Fruit fly (Drosophila melanogaster) whole organism, adult: ENCODE measurements around the gene CG1077.

Experiments
- CG11617 ChIP-seq: fragments of 200-800 bp; sonication (Bioruptor generic); optimal IDR thresholded peaks from 2 replicates; lab custom pipeline; 2017; ENCODE audit warnings: mild to moderate bottlenecking, missing biosample characterization, missing genetic modification reagents, missing genetic modification characterization
- CG12768 ChIP-seq: fragments of 200-800 bp; sonication (Bioruptor generic); optimal IDR thresholded peaks from 2 replicates; lab custom pipeline; 2017; ENCODE audit warnings: missing biosample characterization, missing genetic modification characterization, mild to moderate bottlenecking, moderate library complexity, missing genetic modification reagents
- CG14711 ChIP-seq: fragments of 200-800 bp; sonication (Bioruptor generic); optimal IDR thresholded peaks from 2 replicates; lab custom pipeline; 2018; ENCODE audit warnings: missing biosample characterization, mild to moderate bottlenecking, missing genetic modification characterization, moderate library complexity
- CG1620 ChIP-seq: fragments of 200-800 bp; sonication (Bioruptor generic); optimal IDR thresholded peaks from 2 replicates; lab custom pipeline; 2016; ENCODE audit warnings: missing biosample characterization, missing genetic modification characterization
- CG33017 ChIP-seq: fragments of 200-800 bp; sonication (Bioruptor generic); optimal IDR thresholded peaks from 2 replicates; lab custom pipeline; 2018; ENCODE audit warnings: missing biosample characterization, mild to moderate bottlenecking, missing genetic modification characterization, moderate library complexity
- CG5204 ChIP-seq: fragments of 200-800 bp; sonication (Bioruptor generic); optimal IDR thresholded peaks from 2 replicates; lab custom pipeline; 2016; ENCODE audit warnings: missing biosample characterization, missing genetic modification characterization
- CG7045 ChIP-seq: fragments of 200-800 bp; sonication (Bioruptor generic); optimal IDR thresholded peaks from 2 replicates; lab custom pipeline; 2017; ENCODE audit warnings: missing biosample characterization, mild to moderate bottlenecking, missing genetic modification characterization
- CG7101 ChIP-seq: fragments of 200-800 bp; sonication (Bioruptor generic); optimal IDR thresholded peaks from 2 replicates; lab custom pipeline; 2018; ENCODE audit warnings: missing biosample characterization, mild to moderate bottlenecking, missing genetic modification characterization, moderate library complexity
- Clk ChIP-seq: fragments of 200-800 bp; sonication (Bioruptor generic); optimal IDR thresholded peaks from 2 replicates; lab custom pipeline; 2017; ENCODE audit warnings: missing biosample characterization, missing genetic modification characterization
- Crg-1 ChIP-seq: fragments of 200-800 bp; sonication (Bioruptor generic); optimal IDR thresholded peaks from 2 replicates; lab custom pipeline; 2016; ENCODE audit warnings: missing biosample characterization, missing genetic modification characterization
- Hr96 ChIP-seq: fragments of 200-800 bp; sonication (Bioruptor generic); optimal IDR thresholded peaks from 2 replicates; lab custom pipeline; 2016; ENCODE audit warnings: missing biosample characterization, missing genetic modification characterization
- Mnt ChIP-seq: fragments of 200-800 bp; sonication (Bioruptor generic); optimal IDR thresholded peaks from 2 replicates; lab custom pipeline; 2016; ENCODE audit warnings: missing biosample characterization, mild to moderate bottlenecking, missing genetic modification characterization
- bab1 ChIP-seq: fragments of 200-800 bp; sonication (Bioruptor generic); optimal IDR thresholded peaks from 3 replicates; lab custom pipeline; 2019; ENCODE audit warnings: missing biosample characterization, mild to moderate bottlenecking, missing genetic modification characterization, moderate library complexity
- cic ChIP-seq: fragments of 200-800 bp; sonication (Bioruptor generic); optimal IDR thresholded peaks from 2 replicates; lab custom pipeline; 2017; ENCODE audit warnings: missing biosample characterization, mild to moderate bottlenecking, missing genetic modification characterization, moderate library complexity
- cnc ChIP-seq, 2 experiments: fragments of >200 bp; optimal IDR thresholded peaks; 2 replicates each; lab custom pipeline; 2017
- kay ChIP-seq: fragments of 200-800 bp; sonication (Bioruptor generic); peaks from one replicate; lab custom pipeline; 2016; ENCODE audit warnings: missing biosample characterization, missing genetic modification characterization, borderline replicate concordance
- ovo ChIP-seq: fragments of 200-800 bp; sonication (Bioruptor generic); optimal IDR thresholded peaks from 2 replicates; lab custom pipeline; 2016; ENCODE audit warnings: missing biosample characterization, missing genetic modification characterization
- pad ChIP-seq: fragments of 200-800 bp; sonication (Bioruptor generic); optimal IDR thresholded peaks from 3 replicates; lab custom pipeline; 2017; ENCODE audit warnings: missing biosample characterization, missing genetic modification characterization, mild to moderate bottlenecking, moderate library complexity, missing genetic modification reagents
- tj ChIP-seq: fragments of 200-800 bp; sonication (Bioruptor generic); optimal IDR thresholded peaks from 3 replicates; lab custom pipeline; 2017; ENCODE audit warnings: missing biosample characterization, mild to moderate bottlenecking, missing genetic modification characterization, moderate library complexity
- toe ChIP-seq: fragments of 200-800 bp; sonication (Bioruptor generic); optimal IDR thresholded peaks from 2 replicates; lab custom pipeline; 2016; ENCODE audit warnings: missing biosample characterization, missing genetic modification characterization

The CG1077 gene

DNA sequence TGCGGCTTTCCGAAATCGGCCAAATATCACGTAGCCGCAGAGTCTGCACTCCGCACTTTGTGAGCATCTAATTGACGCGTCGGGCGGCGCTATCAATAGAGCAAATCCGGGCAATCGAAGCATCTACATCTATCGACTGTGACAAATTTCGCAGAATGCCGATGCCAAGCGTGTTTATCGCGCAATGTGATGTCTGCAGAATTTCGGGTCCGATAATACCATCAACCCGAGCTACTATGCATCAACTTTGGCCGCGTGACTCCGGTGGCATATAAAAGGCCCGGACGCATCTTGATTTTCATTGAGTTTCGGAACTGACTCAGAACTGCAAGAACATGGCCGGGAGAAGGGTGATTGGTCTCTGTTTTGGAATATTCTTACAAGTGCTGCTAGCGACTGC, at the start of gene CG1077:
Gene CG1077 (plus strand): TSS at position 301 of the 400 bp plus-strand sequence.
- TF ChIP-seq cnc (optimal IDR thresholded peaks at IDR 0.05; lab: Kevin White, UChicago) (no peak), CG7101 (no peak), kay (GFP tag; lab: Kevin White, UChicago) (no peak), CG7045 (no peak), ovo (no peak), bab1 (GFP tag; lab: Kevin White, UChicago) (no peak), Mnt (GFP tag; lab: Kevin White, UChicago) (no peak), toe (no peak)

dm6 chr3R:6122292-6122691, 45.0 kb upstream of the CG1077 start, which contains the start of gene Vha14-2:
Gene Vha14-2, plus strand, starts transcription at chr3R:6122592.
- TF ChIP-seq Crg-1 (GFP tag; lab: Kevin White, UChicago) (no peak), CG7045 (no peak), tj (GFP tag; lab: Kevin White, UChicago) (no peak), CG5204 (GFP tag; lab: Kevin White, UChicago) (no peak), bab1 (GFP tag; lab: Kevin White, UChicago) (no peak), ovo (no peak), Hr96 (GFP tag; lab: Kevin White, UChicago) (no peak), kay (GFP tag; lab: Kevin White, UChicago) (no peak), CG12768 (GFP tag; lab: Kevin White, UChicago) (no peak), CG11617 (GFP tag; lab: Kevin White, UChicago) (no peak), toe (no peak), pad (GFP tag; lab: Kevin White, UChicago) (no peak), CG1620 (GFP tag; lab: Kevin White, UChicago) (no peak), Mnt (GFP tag; lab: Kevin White, UChicago) (no peak), CG33017 (tag; lab: Kevin White, UChicago) (no peak), cnc (optimal IDR thresholded peaks at IDR 0.05; lab: Kevin White, UChicago) (no peak), Clk (GFP tag; lab: Kevin White, UChicago) (no peak)

DNA sequence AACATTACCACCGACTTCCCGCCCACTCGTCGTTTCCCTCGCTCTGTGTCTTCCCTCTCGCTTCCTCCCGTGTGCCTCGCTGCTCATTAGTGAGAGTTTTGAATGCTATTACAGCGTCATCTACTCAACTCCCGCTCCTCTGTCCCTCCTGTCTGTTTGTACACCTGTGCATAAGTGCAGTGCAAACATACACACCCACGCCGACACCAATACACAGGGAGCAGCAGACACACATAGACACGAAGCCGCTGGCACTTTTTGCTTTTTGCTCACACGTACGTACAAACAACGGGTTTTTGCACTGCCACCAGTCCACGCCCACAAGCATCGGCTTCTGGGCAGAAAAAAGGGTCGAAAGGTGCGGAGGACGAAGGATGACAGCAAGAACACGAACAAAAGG, 25.5 kb upstream of the CG1077 start:
- TF ChIP-seq CG7101 = no peak

dm6 chr3R:6149130-6149529, 18.2 kb upstream of the CG1077 start:
- no peak for TF ChIP-seq toe
- TF ChIP-seq bab1 (GFP tag; lab: Kevin White, UChicago) = no peak
- TF ChIP-seq CG33017 (tag; lab: Kevin White, UChicago) = no peak
- TF ChIP-seq cnc (optimal IDR thresholded peaks at IDR 0.05; lab: Kevin White, UChicago) = no peak
- TF ChIP-seq tj (GFP tag; lab: Kevin White, UChicago) = no peak
- no peak for TF ChIP-seq Crg-1 (GFP tag; lab: Kevin White, UChicago)
- TF ChIP-seq CG1620 (GFP tag; lab: Kevin White, UChicago) = no peak
- TF ChIP-seq Hr96 (GFP tag; lab: Kevin White, UChicago) = no peak
- TF ChIP-seq CG7101 = no peak
- TF ChIP-seq cic (GFP tag; lab: Kevin White, UChicago) = no peak
- no peak for TF ChIP-seq ovo
- no peak for TF ChIP-seq Mnt (GFP tag; lab: Kevin White, UChicago)
- TF ChIP-seq kay (GFP tag; lab: Kevin White, UChicago) = no peak
- TF ChIP-seq CG12768 (GFP tag; lab: Kevin White, UChicago) = no peak
- no peak for TF ChIP-seq CG7045
- no peak for TF ChIP-seq CG14711
- TF ChIP-seq pad (GFP tag; lab: Kevin White, UChicago) = no peak
- TF ChIP-seq CG11617 (GFP tag; lab: Kevin White, UChicago) = no peak

DNA sequence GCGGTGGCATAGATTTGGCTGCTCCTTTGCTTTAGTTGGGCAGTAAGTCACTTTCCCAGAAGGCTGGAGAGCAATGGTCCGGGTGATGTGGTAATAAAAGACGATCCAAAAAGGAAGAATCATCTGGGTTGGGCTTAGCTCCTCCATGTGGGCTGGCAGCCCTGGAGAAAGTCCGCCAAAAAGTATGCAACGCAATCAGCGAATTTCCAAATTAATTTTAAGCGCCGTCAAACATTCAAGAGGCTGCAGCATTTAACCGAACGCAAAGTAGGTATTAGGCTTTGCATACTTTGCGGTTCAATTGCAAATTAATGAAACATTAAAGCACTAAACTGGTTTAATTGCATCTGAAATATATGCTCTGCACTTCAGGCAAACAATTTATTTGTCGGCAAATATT, 17.7 kb upstream of the CG1077 start:
- no peak for TF ChIP-seq bab1 (GFP tag; lab: Kevin White, UChicago)
- no peak for TF ChIP-seq pad (GFP tag; lab: Kevin White, UChicago)
- TF ChIP-seq CG7045 = no peak
- no peak for TF ChIP-seq ovo
- no peak for TF ChIP-seq CG5204 (GFP tag; lab: Kevin White, UChicago)
- TF ChIP-seq Crg-1 (GFP tag; lab: Kevin White, UChicago) = no peak
- no peak for TF ChIP-seq CG1620 (GFP tag; lab: Kevin White, UChicago)
- no peak for TF ChIP-seq CG14711
- TF ChIP-seq CG33017 (tag; lab: Kevin White, UChicago) = no peak
- no peak for TF ChIP-seq Hr96 (GFP tag; lab: Kevin White, UChicago)
- TF ChIP-seq Mnt (GFP tag; lab: Kevin White, UChicago) = no peak
- no peak for TF ChIP-seq toe
- no peak for TF ChIP-seq CG7101
- no peak for TF ChIP-seq kay (GFP tag; lab: Kevin White, UChicago)
- TF ChIP-seq cic (GFP tag; lab: Kevin White, UChicago) = no peak
- no peak for TF ChIP-seq CG11617 (GFP tag; lab: Kevin White, UChicago)
- TF ChIP-seq CG12768 (GFP tag; lab: Kevin White, UChicago) = no peak

dm6 chr3R:6153574-6153973, 13.7 kb upstream of the CG1077 start:
- TF ChIP-seq cnc (optimal IDR thresholded peaks at IDR 0.05; lab: Kevin White, UChicago) = no peak
- TF ChIP-seq bab1 (GFP tag; lab: Kevin White, UChicago) = no peak
- TF ChIP-seq Clk (GFP tag; lab: Kevin White, UChicago) = no peak
- TF ChIP-seq kay (GFP tag; lab: Kevin White, UChicago) = no peak
- no peak for TF ChIP-seq CG11617 (GFP tag; lab: Kevin White, UChicago)
- TF ChIP-seq CG14711 = no peak
- no peak for TF ChIP-seq CG7045
- TF ChIP-seq Hr96 (GFP tag; lab: Kevin White, UChicago) = no peak
- no peak for TF ChIP-seq CG7101
- no peak for TF ChIP-seq ovo
- no peak for TF ChIP-seq pad (GFP tag; lab: Kevin White, UChicago)
- TF ChIP-seq CG1620 (GFP tag; lab: Kevin White, UChicago) = no peak
- no peak for TF ChIP-seq CG5204 (GFP tag; lab: Kevin White, UChicago)
